Worm (Caenorhabditis elegans) whole organism, young adult: ENCODE results near the gene spsb-1.

Experiments
- B0035.1 ChIP-seq: sonication (generic microtip); optimal IDR thresholded peaks from 2 replicates; lab custom pipeline; 2016; ENCODE audit warnings: missing genetic modification characterization, mild to moderate bottlenecking, missing compliant biosample characterization, missing genotype, missing genetic modification reagents
- B0261.1 ChIP-seq: sonication (generic microtip); optimal IDR thresholded peaks from 2 replicates; lab custom pipeline; 2016; ENCODE audit warnings: mild to moderate bottlenecking, missing genetic modification characterization, moderate library complexity, missing compliant biosample characterization
- B0336.3 ChIP-seq: fragments of 200-800 bp; sonication (Bioruptor generic); IDR thresholded peaks from 2 replicates; pipeline ENCODE4 v1.3.6; 2022; ENCODE audit warnings: missing genetic modification characterization, missing compliant biosample characterization
- C17E4.6 ChIP-seq: fragments of 200-800 bp; sonication (Bioruptor generic); IDR thresholded peaks from 2 replicates; pipeline ENCODE4 v1.3.6; 2022; ENCODE audit warnings: missing genetic modification reagents, missing genetic modification characterization, missing compliant biosample characterization
- F33H1.4 ChIP-seq: fragments of 200-800 bp; sonication (Bioruptor generic); IDR thresholded peaks from 2 replicates; pipeline ENCODE4 v1.3.6; 2022; ENCODE audit warnings: missing genetic modification reagents, missing genetic modification characterization, missing compliant biosample characterization
- F49E8.2 ChIP-seq: sonication (generic microtip); optimal IDR thresholded peaks from 3 replicates; lab custom pipeline; 2017; ENCODE audit warnings: missing genetic modification characterization, mild to moderate bottlenecking, missing compliant biosample characterization, antibody characterized with exemption, moderate library complexity; ENCODE audit not compliant: insufficient read depth
- F52B5.7 ChIP-seq: sonication (generic microtip); optimal IDR thresholded peaks from 2 replicates; lab custom pipeline; 2016; ENCODE audit warnings: mild to moderate bottlenecking, missing genetic modification characterization, missing compliant biosample characterization
- K11D2.4 ChIP-seq: fragments of 200-800 bp; sonication (Bioruptor generic); IDR thresholded peaks from 2 replicates; pipeline ENCODE4 v1.3.6; 2022; ENCODE audit warnings: missing genetic modification reagents, missing genetic modification characterization, missing compliant biosample characterization
- K12H6.12 ChIP-seq: fragments of 200-800 bp; sonication (Bioruptor generic); optimal IDR thresholded peaks from 2 replicates; lab custom pipeline; 2018; ENCODE audit warnings: mild to moderate bottlenecking, missing genetic modification characterization, missing compliant biosample characterization
- T26A5.8 ChIP-seq: sonication (generic microtip); optimal IDR thresholded peaks from 2 replicates; lab custom pipeline; 2016; ENCODE audit warnings: missing genetic modification characterization, missing compliant biosample characterization
- Y95B8A.8 ChIP-seq: fragments of 200-800 bp; sonication (Bioruptor generic); IDR thresholded peaks from 2 replicates; pipeline ENCODE4 v1.3.6; 2022; ENCODE audit warnings: missing genetic modification reagents, missing genetic modification characterization, missing compliant biosample characterization
- attf-6 ChIP-seq: fragments of 200-800 bp; sonication (Bioruptor generic); IDR thresholded peaks from 2 replicates; pipeline ENCODE4 v1.3.6; 2022; ENCODE audit warnings: missing genetic modification reagents, missing genetic modification characterization, missing compliant biosample characterization
- ceh-100 ChIP-seq: fragments of 200-800 bp; sonication (Bioruptor generic); IDR thresholded peaks from 2 replicates; pipeline ENCODE4 v1.3.6; 2022; ENCODE audit warnings: missing genetic modification reagents, missing genetic modification characterization, missing compliant biosample characterization
- ceh-27 ChIP-seq: fragments of 200-800 bp; sonication (Bioruptor generic); optimal IDR thresholded peaks from 2 replicates; lab custom pipeline; 2018; ENCODE audit warnings: mild to moderate bottlenecking, missing genetic modification characterization, moderate library complexity, missing compliant biosample characterization
- die-1 ChIP-seq: sonication (generic microtip); optimal IDR thresholded peaks from 2 replicates; lab custom pipeline; 2016; ENCODE audit warnings: missing genotype, mild to moderate bottlenecking, missing genetic modification characterization, missing compliant biosample characterization
- dox-1 ChIP-seq: fragments of 200-800 bp; sonication (Bioruptor generic); IDR thresholded peaks from 2 replicates; pipeline ENCODE4 v1.3.6; 2022; ENCODE audit warnings: missing genetic modification reagents, missing genetic modification characterization, missing compliant biosample characterization
- egl-18 ChIP-seq: fragments of 200-800 bp; sonication (Bioruptor generic); IDR thresholded peaks from 2 replicates; pipeline ENCODE4 v1.3.6; 2022; ENCODE audit warnings: missing genetic modification reagents, missing genetic modification characterization, missing compliant biosample characterization
- egl-44 ChIP-seq: fragments of 200-800 bp; sonication (Bioruptor generic); IDR thresholded peaks from 2 replicates; pipeline ENCODE4 v1.3.6; 2022; ENCODE audit warnings: missing genetic modification reagents, missing genetic modification characterization, missing compliant biosample characterization
- egrh-3 ChIP-seq: fragments of 200-800 bp; sonication (Bioruptor generic); IDR thresholded peaks from 2 replicates; pipeline ENCODE4 v1.3.6; 2022; ENCODE audit warnings: missing genetic modification reagents, missing genetic modification characterization, missing compliant biosample characterization
- hlh-12 ChIP-seq: sonication (generic microtip); optimal IDR thresholded peaks from 2 replicates; lab custom pipeline; 2016; ENCODE audit warnings: missing genetic modification characterization, missing compliant biosample characterization
- hmg-1.2 ChIP-seq: fragments of 200-800 bp; sonication (Bioruptor generic); IDR thresholded peaks from 2 replicates; pipeline ENCODE4 v1.3.6; 2022; ENCODE audit warnings: missing genetic modification reagents, missing genetic modification characterization, missing compliant biosample characterization
- hsf-1 ChIP-seq: fragments of 200-800 bp; sonication (Bioruptor generic); IDR thresholded peaks from 2 replicates; pipeline ENCODE4 v1.3.6; 2022; ENCODE audit warnings: missing genetic modification reagents, missing genetic modification characterization, missing compliant biosample characterization
- lag-1 ChIP-seq: fragments of 200-800 bp; sonication (Bioruptor generic); IDR thresholded peaks from 2 replicates; pipeline ENCODE4 v1.3.6; 2022; ENCODE audit warnings: missing genetic modification reagents, missing genetic modification characterization, missing compliant biosample characterization
- let-607 ChIP-seq, 2 experiments: fragments of 200-800 bp in 1 of 2; sonication (Bioruptor generic) in 1 of 2; sonication (generic microtip) in 1 of 2; optimal IDR thresholded peaks; 2 replicates each; lab custom pipeline; 2016 to 2018; ENCODE audit warnings: mild to moderate bottlenecking in 2 of 2, missing compliant biosample characterization in 2 of 2, missing genetic modification characterization in 2 of 2, moderate library complexity in 2 of 2, missing genotype in 1 of 2
- lir-1 ChIP-seq: fragments of 200-800 bp; sonication (Bioruptor generic); conservative IDR thresholded peaks from 2 replicates; pipeline ENCODE4 v1.3.6; 2022; ENCODE audit warnings: missing genetic modification reagents, missing genetic modification characterization, missing compliant biosample characterization
- lsl-1 ChIP-seq: fragments of 200-800 bp; sonication (Bioruptor generic); optimal IDR thresholded peaks from 2 replicates; lab custom pipeline; 2018; ENCODE audit warnings: mild to moderate bottlenecking, missing genetic modification characterization, moderate library complexity, missing compliant biosample characterization
- madf-6 ChIP-seq: fragments of 200-800 bp; sonication (Bioruptor generic); IDR thresholded peaks from 2 replicates; pipeline ENCODE4 v1.3.6; 2022; ENCODE audit warnings: missing genetic modification reagents, missing genetic modification characterization, missing compliant biosample characterization
- mcd-1 ChIP-seq: fragments of 200-800 bp; sonication (Bioruptor generic); IDR thresholded peaks from 2 replicates; pipeline ENCODE4 v1.3.6; 2022; ENCODE audit warnings: missing genetic modification reagents, missing genetic modification characterization, missing compliant biosample characterization
- mxl-1 ChIP-seq: sonication (generic microtip); optimal IDR thresholded peaks from 2 replicates; lab custom pipeline; 2016; ENCODE audit warnings: missing genetic modification characterization, missing compliant biosample characterization
- nhr-80 ChIP-seq: sonication (generic microtip); optimal IDR thresholded peaks from 2 replicates; lab custom pipeline; 2016; ENCODE audit warnings: missing genetic modification characterization, missing compliant biosample characterization
- pha-4 ChIP-seq: fragments of 150-350 bp; sonication (generic microtip); optimal IDR thresholded peaks from 2 replicates; lab custom pipeline; 2014; ENCODE audit warnings: missing biosample characterization, missing genetic modification reagents, missing genetic modification characterization
- rpc-1 ChIP-seq, 2 experiments: fragments of 150-350 bp in 1 of 2; sonication (generic microtip) in 1 of 2; optimal IDR thresholded peaks; 2 replicates each; lab custom pipeline; 2014 to 2018; ENCODE audit warnings: missing biosample characterization in 1 of 2, missing genetic modification characterization in 1 of 2, missing genetic modification reagents in 1 of 2, missing genotype in 1 of 2
- snpc-4 ChIP-seq, 5 experiments: fragments of 150-350 bp in 1 of 5; sonication (generic microtip) in 4 of 5; optimal IDR thresholded peaks; 2 replicates each; lab custom pipeline; 2014 to 2018; ENCODE audit warnings: missing genetic modification characterization in 5 of 5, missing biosample characterization in 3 of 5, antibody characterized with exemption in 2 of 5, mild to moderate bottlenecking in 2 of 5, missing compliant biosample characterization in 2 of 5, missing genotype in 2 of 5, moderate library complexity in 2 of 5, missing genetic modification reagents in 1 of 5
- tbp1 ChIP-seq: fragments of 200-800 bp; sonication (Bioruptor generic); optimal IDR thresholded peaks from 2 replicates; lab custom pipeline; 2018; ENCODE audit warnings: mild to moderate bottlenecking, missing genetic modification characterization, missing compliant biosample characterization
- tlf-1 ChIP-seq: fragments of 200-800 bp; sonication (Bioruptor generic); optimal IDR thresholded peaks from 2 replicates; lab custom pipeline; 2018; ENCODE audit warnings: mild to moderate bottlenecking, missing genetic modification characterization, missing compliant biosample characterization
- unc-130 ChIP-seq: sonication (generic microtip); optimal IDR thresholded peaks from 2 replicates; lab custom pipeline; 2016; ENCODE audit warnings: missing genetic modification reagents, missing genetic modification characterization, missing compliant biosample characterization
- unc-62 ChIP-seq: fragments of 150-350 bp; optimal IDR thresholded peaks from 2 replicates; lab custom pipeline; 2014; ENCODE audit warnings: missing biosample characterization, missing genetic modification reagents, missing genetic modification characterization
- zfh-2 ChIP-seq: fragments of 200-800 bp; sonication (Bioruptor generic); conservative IDR thresholded peaks from 2 replicates; pipeline ENCODE4 v1.3.6; 2022; ENCODE audit warnings: missing genetic modification reagents, missing genetic modification characterization, missing compliant biosample characterization
- zim-3 ChIP-seq: sonication (generic microtip); optimal IDR thresholded peaks from 2 replicates; lab custom pipeline; 2017; ENCODE audit warnings: mild to moderate bottlenecking, missing genetic modification characterization, moderate library complexity, missing compliant biosample characterization
- ztf-18 ChIP-seq: sonication (generic microtip); optimal IDR thresholded peaks from 2 replicates; lab custom pipeline; 2016; ENCODE audit warnings: missing genotype, mild to moderate bottlenecking, missing genetic modification characterization, missing compliant biosample characterization
- ztf-22 ChIP-seq: fragments of 200-800 bp; sonication (Bioruptor generic); optimal IDR thresholded peaks from 2 replicates; lab custom pipeline; 2018; ENCODE audit warnings: mild to moderate bottlenecking, missing genetic modification characterization, moderate library complexity, missing compliant biosample characterization
- ztf-28 ChIP-seq: fragments of 200-800 bp; sonication (Bioruptor generic); IDR thresholded peaks from 2 replicates; pipeline ENCODE4 v1.3.6; 2022; ENCODE audit warnings: missing genetic modification reagents, missing genetic modification characterization, missing compliant biosample characterization
- ztf-6 ChIP-seq: fragments of 200-800 bp; sonication (Bioruptor generic); IDR thresholded peaks from 2 replicates; pipeline ENCODE4 v1.3.6; 2022; ENCODE audit warnings: missing genetic modification reagents, missing genetic modification characterization, missing compliant biosample characterization

The spsb-1 gene

ce11 chrII:15185289-15185688 lies 11.2 kb upstream of the spsb-1 start, which contains the start of gene gst-35:
gst-35 (minus strand) TSS chrII:15185389.
- TF ChIP-seq B0336.3 (GFP tag; lab: Robert Waterston, UW) (no peak), unc-62 (no peak), ceh-27 (no peak), let-607 (tag; optimal IDR thresholded peaks at IDR 0.05; lab: Kevin White, UChicago) (no peak), attf-6 (GFP tag; lab: Robert Waterston, UW) (no peak), T26A5.8 (tag; lab: Kevin White, UChicago) (no peak), ztf-22 (GFP tag; lab: Kevin White, UChicago) (no peak), ceh-100 (GFP tag; lab: Robert Waterston, UW) (no peak), ztf-18 (tag; lab: Kevin White, UChicago) (no peak), C17E4.6 (GFP tag; lab: Robert Waterston, UW) (no peak), lsl-1 (no peak), B0035.1 (tag; lab: Kevin White, UChicago) (no peak), tlf-1 (no peak), F49E8.2 (no peak), ztf-28 (GFP tag; lab: Robert Waterston, UW) (no peak), madf-6 (GFP tag; lab: Robert Waterston, UW) (no peak)

ce11 chrII:15189956-15190355 lies 6.6 kb upstream of the spsb-1 start:
- TF ChIP-seq hmg-1.2 (GFP tag; lab: Robert Waterston, UW) = peak; percentile 77; the same call in 1 of the 2 replicates
- TF ChIP-seq T26A5.8 (tag; lab: Kevin White, UChicago) = no peak

- TF ChIP-seq rpc-1 (optimal IDR thresholded peaks at IDR 0.05; lab: Kevin White, UChicago) = no peak
- no peak for TF ChIP-seq rpc-1 (tag; optimal IDR thresholded peaks at IDR 0.05; lab: Kevin White, UChicago)
- peak; percentile 35 for TF ChIP-seq nhr-80 (tag; lab: Kevin White, UChicago)
These were observed 5.6 kb upstream of the spsb-1 start for ce11 chrII:15190971-15191370.

ce11 chrII:15193961-15194360 lies 2.6 kb upstream of the spsb-1 start:
- peak; percentile 57 for TF ChIP-seq zfh-2
- TF ChIP-seq nhr-80 (tag; lab: Kevin White, UChicago) = peak; percentile 86
- TF ChIP-seq hsf-1 (GFP tag; lab: Robert Waterston, UW) = no peak
- peak; percentile 5; the same call in 1 of the 2 replicates for TF ChIP-seq mcd-1 (GFP tag; lab: Robert Waterston, UW)
- no peak for TF ChIP-seq hlh-12 (tag; lab: Kevin White, UChicago)
- TF ChIP-seq tbp1 (GFP tag; lab: Kevin White, UChicago) = no peak
- TF ChIP-seq ceh-27 = no peak
- TF ChIP-seq mxl-1 = no peak
- TF ChIP-seq pha-4 (tag; lab: Kevin White, UChicago) = no peak
- TF ChIP-seq die-1 (tag; lab: Kevin White, UChicago) = no peak
- TF ChIP-seq egl-44 (GFP tag; lab: Robert Waterston, UW) = no peak
- no peak for TF ChIP-seq ztf-6 (GFP tag; lab: Robert Waterston, UW)
- no peak for TF ChIP-seq Y95B8A.8
- TF ChIP-seq unc-130 (GFP tag; lab: Kevin White, UChicago) = no peak
- TF ChIP-seq attf-6 (GFP tag; lab: Robert Waterston, UW) = no peak
- peak; percentile 32 for TF ChIP-seq K12H6.12 (tag; lab: Kevin White, UChicago)
- TF ChIP-seq dox-1 (GFP tag; lab: Robert Waterston, UW) = peak; percentile 37; the same call in 1 of the 2 replicates
- no peak for TF ChIP-seq egl-18 (GFP tag; lab: Robert Waterston, UW)
- peak; percentile 26 for TF ChIP-seq ztf-22 (GFP tag; lab: Kevin White, UChicago)
- no peak for TF ChIP-seq lsl-1
- no peak for TF ChIP-seq lir-1 (GFP tag; lab: Robert Waterston, UW)
- TF ChIP-seq F33H1.4 (GFP tag; lab: Robert Waterston, UW) = no peak
- TF ChIP-seq snpc-4 (GFP tag; optimal IDR thresholded peaks at IDR 0.05; lab: Kevin White, UChicago) = no peak
- no peak for TF ChIP-seq snpc-4 (tag; optimal IDR thresholded peaks at IDR 0.05; lab: Kevin White, UChicago)
- TF ChIP-seq egrh-3 (GFP tag; lab: Robert Waterston, UW) = peak; percentile 32; the same call in 1 of the 2 replicates
- no peak for TF ChIP-seq K11D2.4 (GFP tag; lab: Robert Waterston, UW)
- no peak for TF ChIP-seq lag-1 (GFP tag; lab: Robert Waterston, UW)
- peak; percentile 27; the same call in 1 of the 2 replicates for TF ChIP-seq hmg-1.2 (GFP tag; lab: Robert Waterston, UW)
- TF ChIP-seq B0261.1 (tag; lab: Kevin White, UChicago) = no peak
- TF ChIP-seq F52B5.7 (tag; lab: Kevin White, UChicago) = no peak
- no peak for TF ChIP-seq zim-3 (tag; lab: Kevin White, UChicago)
